Fruit fly (Drosophila melanogaster) whole organism, wandering third instar larva: ENCODE measurements around the gene CG15412.

Experiments used
- CG9705 ChIP-seq: fragments of 200-800 bp; sonication (Bioruptor generic); optimal IDR thresholded peaks from 2 replicates; lab custom pipeline; 2018; ENCODE audit warnings: missing biosample characterization, mild to moderate bottlenecking, missing genetic modification characterization
- Dif ChIP-seq: fragments of 200-275, 200-300 bp; sonication (Bioruptor generic); optimal IDR thresholded peaks from 2 replicates; lab custom pipeline; 2018; ENCODE audit warnings: missing biosample characterization, missing genetic modification characterization; ENCODE audit not compliant: partially characterized antibody
- HLH106 ChIP-seq: fragments of 200-800 bp; optimal IDR thresholded peaks from 3 replicates; lab custom pipeline; 2019; ENCODE audit warnings: missing biosample characterization, mild to moderate bottlenecking, missing genetic modification characterization, moderate library complexity
- Hnf4 ChIP-seq: fragments of 200-800 bp; sonication (Bioruptor generic); optimal IDR thresholded peaks from 2 replicates; lab custom pipeline; 2016; ENCODE audit warnings: missing biosample characterization, mild to moderate bottlenecking, missing genetic modification characterization
- Hr78 ChIP-seq: fragments of >200 bp; optimal IDR thresholded peaks from 2 replicates; lab custom pipeline; 2017; ENCODE audit warnings: missing biosample characterization, missing genetic modification characterization
- Hr83 ChIP-seq: fragments of 200-300 bp; sonication (Bioruptor generic); optimal IDR thresholded peaks from 2 replicates; lab custom pipeline; 2016; ENCODE audit warnings: missing biosample characterization, mild to moderate bottlenecking, missing genetic modification characterization, moderate library complexity; ENCODE audit not compliant: poor library complexity, severe bottlenecking
- Jra ChIP-seq: sonication (Bioruptor generic); optimal IDR thresholded peaks from 2 replicates; lab custom pipeline; 2016; ENCODE audit warnings: missing biosample characterization, missing genetic modification characterization
- Mio ChIP-seq: sonication (Bioruptor generic); optimal IDR thresholded peaks from 2 replicates; lab custom pipeline; 2016; ENCODE audit warnings: missing biosample characterization, missing genetic modification characterization
- Myc ChIP-seq: fragments of >200 bp; optimal IDR thresholded peaks from 2 replicates; lab custom pipeline; 2017
- OdsH ChIP-seq: fragments of 200-800 bp; sonication (Bioruptor generic); optimal IDR thresholded peaks from 2 replicates; lab custom pipeline; 2016; ENCODE audit warnings: missing biosample characterization, mild to moderate bottlenecking, missing genetic modification characterization
- br ChIP-seq: fragments of 200-800 bp; sonication (Bioruptor generic); optimal IDR thresholded peaks from 2 replicates; lab custom pipeline; 2016; ENCODE audit warnings: missing biosample characterization, missing genetic modification characterization
- brk ChIP-seq: fragments of 200-800 bp; sonication (Bioruptor generic); optimal IDR thresholded peaks from 2 replicates; lab custom pipeline; 2016; ENCODE audit warnings: missing biosample characterization, mild to moderate bottlenecking, missing genetic modification characterization
- dl ChIP-seq, 2 experiments: fragments of 175-275, 200-275 bp in 1 of 2; fragments of 200-275 bp in 1 of 2; sonication (Bioruptor generic); optimal IDR thresholded peaks; lab custom pipeline; 2018; ENCODE audit warnings: mild to moderate bottlenecking in 2 of 2, missing biosample characterization in 2 of 2, missing genetic modification characterization in 2 of 2, moderate library complexity in 2 of 2; ENCODE audit not compliant: partially characterized antibody in 2 of 2, insufficient read depth in 1 of 2
- dmrt93B ChIP-seq: fragments of 200-800 bp; sonication (Bioruptor generic); optimal IDR thresholded peaks from 2 replicates; lab custom pipeline; 2018; ENCODE audit warnings: missing biosample characterization, mild to moderate bottlenecking, missing genetic modification characterization
- dsf ChIP-seq: sonication (Bioruptor generic); optimal IDR thresholded peaks from 2 replicates; lab custom pipeline; 2016; ENCODE audit warnings: missing biosample characterization, missing genetic modification characterization, borderline replicate concordance
- ey ChIP-seq: fragments of 200-800 bp; sonication (Bioruptor generic); optimal IDR thresholded peaks from 2 replicates; lab custom pipeline; 2016; ENCODE audit warnings: missing biosample characterization, missing genetic modification characterization
- fru ChIP-seq: fragments of 200-800 bp; sonication (Bioruptor generic); optimal IDR thresholded peaks from 3 replicates; lab custom pipeline; 2016; ENCODE audit warnings: missing biosample characterization, mild to moderate bottlenecking, missing genetic modification characterization
- lola ChIP-seq: fragments of >200 bp; optimal IDR thresholded peaks from 2 replicates; lab custom pipeline; 2017; ENCODE audit warnings: missing biosample characterization, missing genetic modification characterization
- pan ChIP-seq: fragments of >200 bp; optimal IDR thresholded peaks from 2 replicates; lab custom pipeline; 2017
- psq ChIP-seq: fragments of 200-800 bp; sonication (Bioruptor generic); optimal IDR thresholded peaks from 3 replicates; lab custom pipeline; 2017; ENCODE audit warnings: missing biosample characterization, mild to moderate bottlenecking, missing genetic modification characterization, moderate library complexity
- rgr ChIP-seq: fragments of 200-800 bp; sonication (Bioruptor generic); optimal IDR thresholded peaks from 3 replicates; lab custom pipeline; 2016; ENCODE audit warnings: missing biosample characterization, mild to moderate bottlenecking, missing genetic modification characterization
- sv ChIP-seq: fragments of 200-800 bp; sonication (Bioruptor generic); optimal IDR thresholded peaks from 3 replicates; lab custom pipeline; 2016; ENCODE audit warnings: missing biosample characterization, missing genetic modification characterization
- usp ChIP-seq: fragments of >200 bp; optimal IDR thresholded peaks from 2 replicates; lab custom pipeline; 2017; ENCODE audit warnings: missing biosample characterization, missing genetic modification characterization
- woc ChIP-seq: sonication (Bioruptor generic); optimal IDR thresholded peaks from 2 replicates; lab custom pipeline; 2016; ENCODE audit warnings: missing biosample characterization, mild to moderate bottlenecking, missing genetic modification characterization

The CG15412 gene

DNA sequence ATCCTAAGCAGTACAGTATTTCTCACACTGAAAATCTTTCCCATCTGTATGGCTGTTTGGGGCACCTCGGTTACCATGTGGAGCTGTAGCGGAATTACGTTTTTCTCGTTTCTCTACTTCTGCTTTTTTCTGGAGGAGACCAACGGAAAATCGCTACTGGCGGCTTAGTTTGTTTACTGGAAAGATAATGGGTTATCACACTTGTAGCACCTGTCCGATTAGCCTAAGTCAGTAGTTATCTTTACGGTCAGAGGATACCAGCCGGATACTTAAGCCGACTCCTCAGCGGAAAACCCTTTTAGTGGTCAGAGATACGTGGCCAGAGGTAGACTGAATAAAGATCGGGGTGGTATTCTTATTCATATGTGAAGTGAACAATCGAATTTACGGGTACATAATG lies 43.0 kb downstream of the CG15412 start, which contains the start of gene CG15408:
Gene CG15408, plus strand, starts transcription at position 301 of the 400 bp plus-strand sequence.
- TF ChIP-seq usp (GFP tag; lab: Kevin White, UChicago) (no peak), Hnf4 (GFP tag; lab: Kevin White, UChicago) (no peak), Hr78 (GFP tag; lab: Kevin White, UChicago) (no peak), dsf (GFP tag; lab: Kevin White, UChicago) (no peak), Jra (GFP tag; lab: Kevin White, UChicago) (no peak), OdsH (GFP tag; lab: Kevin White, UChicago) (no peak), brk (GFP tag; lab: Kevin White, UChicago) (no peak), ey (GFP tag; lab: Kevin White, UChicago) (no peak), Mio (GFP tag; lab: Kevin White, UChicago) (no peak), woc (GFP tag; lab: Kevin White, UChicago) (no peak), rgr (GFP tag; lab: Kevin White, UChicago) (no peak), sv (GFP tag; lab: Kevin White, UChicago) (no peak)

DNA sequence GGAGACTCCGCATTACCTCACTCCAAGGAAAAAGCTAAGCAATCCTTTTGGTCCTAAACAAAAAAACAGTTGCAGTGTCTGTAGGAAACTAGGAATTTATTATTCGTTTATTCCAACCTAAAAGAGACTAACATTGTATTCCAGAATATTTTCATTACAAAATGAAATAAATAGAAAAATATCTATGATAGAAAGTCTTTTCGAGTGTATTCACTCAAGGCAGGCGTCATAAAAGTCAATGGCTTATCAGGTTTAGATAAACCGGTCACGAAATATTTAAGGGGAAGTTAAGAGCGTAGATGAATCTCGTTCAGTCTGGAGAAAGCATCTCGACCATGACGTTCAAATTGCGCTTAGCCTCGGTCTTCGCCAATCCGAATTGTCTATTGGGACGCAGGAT lies 44.9 kb downstream of the CG15412 start, which contains the start of gene CG3285:
Gene CG3285, plus strand, starts transcription at position 301 of the 400 bp plus-strand sequence.
- no peak for TF ChIP-seq HLH106 (tag; lab: Kevin White, UChicago)
- no peak for TF ChIP-seq CG9705 (GFP tag; lab: Kevin White, UChicago)
- no peak for TF ChIP-seq dmrt93B
- TF ChIP-seq dl (GFP tag; optimal IDR thresholded peaks at IDR 0.05; lab: Kevin White, UChicago; ENCODE audit: insufficient read depth in 1 of 2, partially characterized antibody in 2 of 2) = no peak
- TF ChIP-seq Dif (GFP tag; lab: Kevin White, UChicago) = no peak
- no peak for TF ChIP-seq br (GFP tag; lab: Kevin White, UChicago)
- no peak for TF ChIP-seq psq
- TF ChIP-seq woc (GFP tag; lab: Kevin White, UChicago) = no peak
- no peak for TF ChIP-seq fru (GFP tag; lab: Kevin White, UChicago)
- no peak for TF ChIP-seq pan (lab: Kevin White, UChicago)
- no peak for TF ChIP-seq Hr78 (GFP tag; lab: Kevin White, UChicago)
- TF ChIP-seq sv (GFP tag; lab: Kevin White, UChicago) = no peak
- no peak for TF ChIP-seq lola (GFP tag; lab: Kevin White, UChicago)

DNA sequence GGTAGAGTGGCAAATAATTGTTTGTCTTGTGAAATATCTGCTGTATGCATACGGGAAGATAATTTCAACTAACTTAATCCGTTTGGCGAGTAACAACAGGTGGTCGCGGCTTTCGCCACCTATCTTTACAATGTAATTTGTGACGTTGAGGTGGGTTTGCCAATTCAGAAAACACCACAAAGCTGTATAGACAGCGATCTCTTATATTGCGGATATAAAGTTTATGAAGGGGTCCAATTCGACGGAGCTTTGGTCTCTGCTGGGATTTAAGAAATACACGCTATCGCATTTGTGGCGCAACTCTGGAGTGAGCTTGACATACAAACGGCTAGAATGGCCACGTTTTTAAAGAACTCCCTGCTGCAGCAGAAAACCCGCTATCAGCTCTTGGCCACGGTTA lies 47.9 kb downstream of the CG15412 start, which contains the start of gene CG33282:
Gene CG33282, plus strand, starts transcription at position 301 of the 400 bp plus-strand sequence.
- TF ChIP-seq Hr83 (GFP tag; lab: Kevin White, UChicago) = no peak
- TF ChIP-seq Myc (lab: Kevin White, UChicago) = no peak
- no peak for TF ChIP-seq HLH106 (tag; lab: Kevin White, UChicago)
- TF ChIP-seq woc (GFP tag; lab: Kevin White, UChicago) = no peak
- no peak for TF ChIP-seq fru (GFP tag; lab: Kevin White, UChicago)
- TF ChIP-seq CG9705 (GFP tag; lab: Kevin White, UChicago) = no peak
